Worm (Caenorhabditis elegans): Measurements from ENCODE around the gene toc-1.

ce11 chrIII:5260394-5260793 lies 14.7 kb upstream of the toc-1 start, which contains the start of gene gop-3:
- TF ChIP-seq tlp-1 (tag; optimal IDR thresholded peaks at IDR 0.05) (no peak), tbx-2 (tag; optimal IDR thresholded peaks at IDR 0.05) (no peak), snu-23 (GFP tag; optimal IDR thresholded peaks at IDR 0.05) (no peak), nhr-237 (tag; optimal IDR thresholded peaks at IDR 0.05) (no peak), hlh-4 (tag; optimal IDR thresholded peaks at IDR 0.05) (no peak), Y116A8C.19 (tag; optimal IDR thresholded peaks at IDR 0.05; ENCODE audit: borderline replicate concordance) (no peak), jun-1 (tag; optimal IDR thresholded peaks at IDR 0.05) (no peak)

Data from whole organism, L1 larva.